Fruit fly (Drosophila melanogaster) whole organism, adult: ENCODE results near the gene CG14445.

Source experiments
- CG11617 ChIP-seq: fragments of 200-800 bp; sonication (Bioruptor generic); optimal IDR thresholded peaks from 2 replicates; lab custom pipeline; 2017; ENCODE audit warnings: mild to moderate bottlenecking, missing biosample characterization, missing genetic modification reagents, missing genetic modification characterization
- CG12768 ChIP-seq: fragments of 200-800 bp; sonication (Bioruptor generic); optimal IDR thresholded peaks from 2 replicates; lab custom pipeline; 2017; ENCODE audit warnings: missing biosample characterization, missing genetic modification characterization, mild to moderate bottlenecking, moderate library complexity, missing genetic modification reagents
- CG14711 ChIP-seq: fragments of 200-800 bp; sonication (Bioruptor generic); optimal IDR thresholded peaks from 2 replicates; lab custom pipeline; 2018; ENCODE audit warnings: missing biosample characterization, mild to moderate bottlenecking, missing genetic modification characterization, moderate library complexity
- CG1620 ChIP-seq: fragments of 200-800 bp; sonication (Bioruptor generic); optimal IDR thresholded peaks from 2 replicates; lab custom pipeline; 2016; ENCODE audit warnings: missing biosample characterization, missing genetic modification characterization
- CG33017 ChIP-seq: fragments of 200-800 bp; sonication (Bioruptor generic); optimal IDR thresholded peaks from 2 replicates; lab custom pipeline; 2018; ENCODE audit warnings: missing biosample characterization, mild to moderate bottlenecking, missing genetic modification characterization, moderate library complexity
- CG5204 ChIP-seq: fragments of 200-800 bp; sonication (Bioruptor generic); optimal IDR thresholded peaks from 2 replicates; lab custom pipeline; 2016; ENCODE audit warnings: missing biosample characterization, missing genetic modification characterization
- CG7045 ChIP-seq: fragments of 200-800 bp; sonication (Bioruptor generic); optimal IDR thresholded peaks from 2 replicates; lab custom pipeline; 2017; ENCODE audit warnings: missing biosample characterization, mild to moderate bottlenecking, missing genetic modification characterization
- CG7101 ChIP-seq: fragments of 200-800 bp; sonication (Bioruptor generic); optimal IDR thresholded peaks from 2 replicates; lab custom pipeline; 2018; ENCODE audit warnings: missing biosample characterization, mild to moderate bottlenecking, missing genetic modification characterization, moderate library complexity
- Clk ChIP-seq: fragments of 200-800 bp; sonication (Bioruptor generic); optimal IDR thresholded peaks from 2 replicates; lab custom pipeline; 2017; ENCODE audit warnings: missing biosample characterization, missing genetic modification characterization
- Crg-1 ChIP-seq: fragments of 200-800 bp; sonication (Bioruptor generic); optimal IDR thresholded peaks from 2 replicates; lab custom pipeline; 2016; ENCODE audit warnings: missing biosample characterization, missing genetic modification characterization
- Hr96 ChIP-seq: fragments of 200-800 bp; sonication (Bioruptor generic); optimal IDR thresholded peaks from 2 replicates; lab custom pipeline; 2016; ENCODE audit warnings: missing biosample characterization, missing genetic modification characterization
- Mnt ChIP-seq: fragments of 200-800 bp; sonication (Bioruptor generic); optimal IDR thresholded peaks from 2 replicates; lab custom pipeline; 2016; ENCODE audit warnings: missing biosample characterization, mild to moderate bottlenecking, missing genetic modification characterization
- bab1 ChIP-seq: fragments of 200-800 bp; sonication (Bioruptor generic); optimal IDR thresholded peaks from 3 replicates; lab custom pipeline; 2019; ENCODE audit warnings: missing biosample characterization, mild to moderate bottlenecking, missing genetic modification characterization, moderate library complexity
- cic ChIP-seq: fragments of 200-800 bp; sonication (Bioruptor generic); optimal IDR thresholded peaks from 2 replicates; lab custom pipeline; 2017; ENCODE audit warnings: missing biosample characterization, mild to moderate bottlenecking, missing genetic modification characterization, moderate library complexity
- cnc ChIP-seq, 2 experiments: fragments of >200 bp; optimal IDR thresholded peaks; 2 replicates each; lab custom pipeline; 2017
- kay ChIP-seq: fragments of 200-800 bp; sonication (Bioruptor generic); peaks from one replicate; lab custom pipeline; 2016; ENCODE audit warnings: missing biosample characterization, missing genetic modification characterization, borderline replicate concordance
- ovo ChIP-seq: fragments of 200-800 bp; sonication (Bioruptor generic); optimal IDR thresholded peaks from 2 replicates; lab custom pipeline; 2016; ENCODE audit warnings: missing biosample characterization, missing genetic modification characterization
- pad ChIP-seq: fragments of 200-800 bp; sonication (Bioruptor generic); optimal IDR thresholded peaks from 3 replicates; lab custom pipeline; 2017; ENCODE audit warnings: missing biosample characterization, missing genetic modification characterization, mild to moderate bottlenecking, moderate library complexity, missing genetic modification reagents
- tj ChIP-seq: fragments of 200-800 bp; sonication (Bioruptor generic); optimal IDR thresholded peaks from 3 replicates; lab custom pipeline; 2017; ENCODE audit warnings: missing biosample characterization, mild to moderate bottlenecking, missing genetic modification characterization, moderate library complexity
- toe ChIP-seq: fragments of 200-800 bp; sonication (Bioruptor generic); optimal IDR thresholded peaks from 2 replicates; lab custom pipeline; 2016; ENCODE audit warnings: missing biosample characterization, missing genetic modification characterization

The CG14445 gene

DNA sequence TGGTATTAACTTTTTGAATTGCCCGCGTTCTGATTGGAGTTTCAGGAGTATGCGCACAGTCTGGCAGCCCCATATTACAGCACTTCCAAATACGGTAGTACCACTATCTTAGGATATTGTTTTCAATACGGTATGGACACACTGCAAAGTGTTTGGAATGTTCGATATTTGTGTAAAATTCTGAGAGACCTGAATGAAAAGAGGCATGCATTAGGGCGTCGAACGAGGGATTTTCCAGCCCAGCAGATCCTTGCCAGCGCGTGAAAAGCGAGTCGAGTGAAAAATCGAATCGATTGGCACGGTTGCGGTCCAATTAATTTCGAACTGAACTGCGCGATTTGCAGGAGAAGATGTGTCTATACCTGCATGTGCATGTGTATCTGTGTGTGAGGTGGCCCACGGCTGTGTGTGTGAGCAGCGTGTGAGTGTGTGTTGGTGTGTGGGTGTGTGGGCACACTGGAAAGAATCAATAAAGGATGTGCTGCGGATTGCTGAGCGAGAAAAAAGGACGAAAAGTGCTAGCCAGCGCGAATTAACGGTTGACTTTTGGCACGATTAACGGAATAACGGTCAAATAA lies 11.6 kb upstream of the CG14445 start, which contains the start of gene dtn:
Gene dtn (plus strand): TSS at position 176 of the 578 bp plus-strand sequence.
- TF ChIP-seq Mnt (GFP tag; lab: Kevin White, UChicago), result peak; percentile 18
- no peak for TF ChIP-seq cic (GFP tag; lab: Kevin White, UChicago)
- TF ChIP-seq pad (GFP tag; lab: Kevin White, UChicago), result peak; percentile 30

DNA sequence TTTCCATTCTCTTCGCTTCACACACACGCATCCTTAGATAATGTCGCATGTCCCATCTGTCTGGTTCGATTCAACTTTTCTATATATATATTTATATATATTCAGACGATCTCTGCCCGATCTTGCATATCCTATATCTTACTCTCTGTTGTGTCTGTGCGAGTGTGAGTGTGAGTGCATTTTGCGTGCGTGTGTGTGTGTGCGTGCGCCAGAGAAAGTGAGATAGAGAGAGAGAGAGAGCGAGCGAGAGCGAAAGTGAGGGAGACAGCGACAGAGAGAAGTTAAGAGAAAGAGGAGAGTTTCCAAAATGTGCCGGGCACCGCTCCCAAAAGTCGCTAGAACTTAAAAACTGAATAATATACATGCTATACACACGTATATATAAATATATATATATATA lies 5.4 kb upstream of the CG14445 start:
- no peak for TF ChIP-seq cnc (optimal IDR thresholded peaks at IDR 0.05; lab: Kevin White, UChicago)
- no peak for TF ChIP-seq bab1 (GFP tag; lab: Kevin White, UChicago)
- TF ChIP-seq toe, result no peak
- TF ChIP-seq ovo (GFP tag; lab: Kevin White, UChicago), result no peak
- no peak for TF ChIP-seq cic (GFP tag; lab: Kevin White, UChicago)
- no peak for TF ChIP-seq CG5204 (GFP tag; lab: Kevin White, UChicago)
- no peak for TF ChIP-seq CG1620
- no peak for TF ChIP-seq CG11617
- no peak for TF ChIP-seq pad (GFP tag; lab: Kevin White, UChicago)
- no peak for TF ChIP-seq Clk (GFP tag; lab: Kevin White, UChicago)
- TF ChIP-seq CG12768 (GFP tag; lab: Kevin White, UChicago), result no peak
- TF ChIP-seq CG14711, result no peak
- TF ChIP-seq tj, result no peak

dm6 chrX:6252897-6253540 lies 15.9 kb downstream of the CG14445 start:
- TF ChIP-seq CG5204 (GFP tag; lab: Kevin White, UChicago) (no peak), ovo (GFP tag; lab: Kevin White, UChicago) (no peak), cnc (optimal IDR thresholded peaks at IDR 0.05; lab: Kevin White, UChicago) (no peak), Clk (GFP tag; lab: Kevin White, UChicago) (no peak), Crg-1 (GFP tag; lab: Kevin White, UChicago) (no peak), tj (no peak)

- TF ChIP-seq Hr96 (GFP tag; lab: Kevin White, UChicago) (no peak), Mnt (GFP tag; lab: Kevin White, UChicago) (no peak), CG1620 (no peak), CG7045 (GFP tag; lab: Kevin White, UChicago) (no peak), cnc (optimal IDR thresholded peaks at IDR 0.05; lab: Kevin White, UChicago) (no peak), pad (GFP tag; lab: Kevin White, UChicago) (no peak), cic (GFP tag; lab: Kevin White, UChicago) (no peak), ovo (GFP tag; lab: Kevin White, UChicago) (no peak), Clk (GFP tag; lab: Kevin White, UChicago) (no peak), Crg-1 (GFP tag; lab: Kevin White, UChicago) (no peak), toe (no peak), CG5204 (GFP tag; lab: Kevin White, UChicago) (no peak), CG14711 (no peak)
Observed at dm6 chrX:6253701-6254100, 16.6 kb downstream of the CG14445 start.

DNA sequence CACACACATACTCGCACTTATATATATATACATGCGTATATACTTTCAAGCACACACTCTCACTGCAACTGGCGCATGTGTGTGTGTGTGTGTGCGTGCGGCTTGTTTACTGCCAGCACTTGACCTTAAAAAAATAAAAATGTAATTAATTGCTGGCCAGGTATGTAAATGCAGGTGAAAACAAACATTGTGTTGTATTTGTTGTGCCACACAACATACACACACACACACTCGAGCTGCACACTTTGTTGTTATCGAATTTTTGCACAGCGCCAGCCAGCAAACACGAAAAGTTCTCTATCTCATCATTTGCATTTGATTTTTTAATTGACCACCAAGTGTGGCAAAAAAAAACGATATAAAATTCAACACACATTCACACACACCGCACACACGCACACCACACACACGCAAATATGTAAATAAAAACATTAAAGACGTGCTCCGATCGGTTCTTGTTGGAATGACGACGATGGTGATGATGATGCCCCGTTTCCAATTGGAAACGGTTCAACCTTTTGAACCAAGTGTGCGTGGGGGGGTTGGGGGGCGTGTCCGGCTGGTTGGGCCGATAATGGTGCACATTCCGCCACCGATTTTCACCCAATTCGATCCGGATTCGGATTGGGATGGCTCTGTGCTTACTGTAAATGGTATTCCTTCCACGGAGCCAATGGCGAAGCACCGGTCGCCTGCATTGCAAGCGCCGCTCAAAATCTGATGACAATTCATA lies 17.7 kb downstream of the CG14445 start:
- no peak for TF ChIP-seq CG14711
- no peak for TF ChIP-seq CG33017
- TF ChIP-seq toe, result no peak
- no peak for TF ChIP-seq Hr96 (GFP tag; lab: Kevin White, UChicago)
- no peak for TF ChIP-seq cic (GFP tag; lab: Kevin White, UChicago)
- TF ChIP-seq CG7101 (tag; lab: Kevin White, UChicago), result no peak
- no peak for TF ChIP-seq cnc (optimal IDR thresholded peaks at IDR 0.05; lab: Kevin White, UChicago)
- no peak for TF ChIP-seq CG11617
- no peak for TF ChIP-seq bab1 (GFP tag; lab: Kevin White, UChicago)
- no peak for TF ChIP-seq pad (GFP tag; lab: Kevin White, UChicago)

DNA sequence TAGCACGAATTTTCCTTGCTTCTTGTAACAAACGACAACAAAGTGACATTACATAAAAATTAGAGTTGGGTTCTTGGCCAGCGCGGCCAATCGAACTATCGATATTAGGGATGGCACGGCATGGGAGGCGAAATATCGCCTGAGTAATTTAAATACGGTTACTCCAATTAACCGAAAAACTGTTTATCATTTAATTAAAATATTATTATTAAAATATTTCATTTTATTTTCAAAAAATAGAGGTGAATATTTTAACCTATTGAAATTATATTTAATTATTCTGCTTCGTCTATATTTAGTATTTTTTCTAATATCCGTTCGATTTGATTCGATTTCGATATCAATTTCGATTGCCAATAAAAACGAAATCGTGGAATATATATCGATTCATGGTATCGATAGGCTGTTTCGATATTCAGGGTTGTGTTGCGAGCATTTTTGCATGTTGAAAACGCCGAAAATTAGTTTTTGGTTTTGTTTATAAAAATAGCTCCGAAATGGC lies 18.4 kb downstream of the CG14445 start, which contains the start of the genes Rbcn-3A and Spx:
Gene Rbcn-3A (minus strand): TSS at position 74 of the 502 bp plus-strand sequence.
Gene Spx (plus strand): TSS at position 409 of the 502 bp plus-strand sequence.
- no peak for TF ChIP-seq Clk (GFP tag; lab: Kevin White, UChicago)
- TF ChIP-seq CG11617, result peak; percentile 64
- TF ChIP-seq CG14711, result peak; percentile 85
- peak; percentile 73 for TF ChIP-seq CG7101 (tag; lab: Kevin White, UChicago)
- no peak for TF ChIP-seq kay (GFP tag; lab: Kevin White, UChicago)
- TF ChIP-seq cic (GFP tag; lab: Kevin White, UChicago), result no peak
- TF ChIP-seq CG12768 (GFP tag; lab: Kevin White, UChicago), result no peak
- no peak for TF ChIP-seq CG5204 (GFP tag; lab: Kevin White, UChicago)
- TF ChIP-seq pad (GFP tag; lab: Kevin White, UChicago), result peak; percentile 31
- peak; percentile 67 for TF ChIP-seq Mnt (GFP tag; lab: Kevin White, UChicago)
- TF ChIP-seq Crg-1 (GFP tag; lab: Kevin White, UChicago), result peak; percentile 27
- TF ChIP-seq CG1620, result no peak
- TF ChIP-seq ovo (GFP tag; lab: Kevin White, UChicago), result peak; percentile 44
- TF ChIP-seq bab1 (GFP tag; lab: Kevin White, UChicago), result peak; percentile 49
- TF ChIP-seq tj, result peak; percentile 47
- TF ChIP-seq Hr96 (GFP tag; lab: Kevin White, UChicago), result no peak
